Comparison of ENCODE assay signal across 3 worm cellular contexts in the genomic region with DNA sequence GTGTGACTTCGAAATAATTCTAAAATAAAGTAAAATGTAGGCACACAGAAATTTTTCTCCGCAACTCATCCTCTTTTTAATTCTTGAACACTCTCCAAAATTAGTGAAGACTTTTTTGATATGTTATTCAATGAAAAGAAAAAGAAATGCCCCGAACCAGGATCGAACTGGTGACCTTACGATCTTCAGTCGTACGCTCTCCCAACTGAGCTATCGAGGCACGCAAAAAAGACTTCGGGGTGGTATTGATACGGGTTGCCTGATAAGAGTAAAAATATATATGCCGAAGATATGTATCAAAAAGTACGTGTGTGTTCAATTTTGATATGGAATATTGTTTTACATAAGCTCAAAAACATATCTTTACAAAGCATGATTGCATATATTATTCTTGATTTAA.
A peak's percentile ranks its signal among the peaks of the same experiment; 100 is the strongest.
TF ChIP-seq lines count a peak whose summit lies in the region.

No protein-coding gene starts in this region.

TF ChIP-seq in whole organism, L1 larva, 84 proteins besides CTCF, POLR2A, EP300 and RAD21 (continued from another document):
- peak in 1 of 2 experiments; percentile 25 for TF ChIP-seq lin-35 (GFP tag; optimal IDR thresholded peaks at IDR 0.05; lab: Kevin White, UChicago)
- TF ChIP-seq ceh-90 (tag; optimal IDR thresholded peaks at IDR 0.05; lab: Kevin White, UChicago), result no peak
- no peak for TF ChIP-seq lin-14 (GFP tag; optimal IDR thresholded peaks at IDR 0.05; lab: Kevin White, UChicago)
- TF ChIP-seq snu-23 (GFP tag; optimal IDR thresholded peaks at IDR 0.05; lab: Kevin White, UChicago), result peak; percentile 15
- TF ChIP-seq skn-1 (tag; optimal IDR thresholded peaks at IDR 0.05; lab: Kevin White, UChicago), result no peak
- no peak for TF ChIP-seq ets-5 (GFP tag; IDR thresholded peaks at IDR 0.05; lab: Robert Waterston, UW)
- no peak for TF ChIP-seq nhr-19 (GFP tag; conservative IDR thresholded peaks at IDR 0.05; lab: Robert Waterston, UW)
- no peak for TF ChIP-seq elt-2 (tag; optimal IDR thresholded peaks at IDR 0.05; lab: Kevin White, UChicago)
- TF ChIP-seq zag-1 (tag; optimal IDR thresholded peaks at IDR 0.05; lab: Kevin White, UChicago), result no peak
- no peak for TF ChIP-seq efl-3 (GFP tag; optimal IDR thresholded peaks at IDR 0.05; lab: Kevin White, UChicago)
- no peak for TF ChIP-seq nhr-71 (tag; optimal IDR thresholded peaks at IDR 0.05; lab: Kevin White, UChicago)
- no peak for TF ChIP-seq lsy-2 (tag; optimal IDR thresholded peaks at IDR 0.05; lab: Kevin White, UChicago)
- no peak for TF ChIP-seq fkh-8 (tag; optimal IDR thresholded peaks at IDR 0.05; lab: Kevin White, UChicago)
- no peak for TF ChIP-seq lin-13 (GFP tag; optimal IDR thresholded peaks at IDR 0.05; lab: Kevin White, UChicago)
- no peak for TF ChIP-seq nhr-85 (tag; lab: Kevin White, UChicago)
- peak; percentile 32 for TF ChIP-seq nhr-90 (tag; optimal IDR thresholded peaks at IDR 0.05; lab: Kevin White, UChicago; ENCODE audit: poor library complexity)
- no peak for TF ChIP-seq sptf-1 (tag; optimal IDR thresholded peaks at IDR 0.05; lab: Kevin White, UChicago)
- no peak for TF ChIP-seq nhr-11 (tag; optimal IDR thresholded peaks at IDR 0.05; lab: Kevin White, UChicago)
- TF ChIP-seq fkh-10 (GFP tag; optimal IDR thresholded peaks at IDR 0.05; lab: Kevin White, UChicago), result no peak
- TF ChIP-seq blmp-1 (tag; optimal IDR thresholded peaks at IDR 0.05; lab: Kevin White, UChicago), result no peak

TF ChIP-seq in whole organism, L4 larva, 104 proteins besides CTCF, POLR2A, EP300 and RAD21 (continued from another document):
- TF ChIP-seq snpc-1.2 (GFP tag; IDR thresholded peaks at IDR 0.05; lab: Robert Waterston, UW), result 0 out of 2 replicates have a peak, but pooled peaks have one; percentile 41
- 0 out of 2 replicates have a peak, but pooled peaks have one; percentile 9 for TF ChIP-seq madf-9 (GFP tag; conservative IDR thresholded peaks at IDR 0.05; lab: Robert Waterston, UW)
- no peak for TF ChIP-seq mxl-3 (GFP tag; optimal IDR thresholded peaks at IDR 0.05; lab: Kevin White, UChicago)
- TF ChIP-seq dpl-1 (GFP tag; optimal IDR thresholded peaks at IDR 0.05; lab: Kevin White, UChicago), result no peak
- peak; percentile 57; the same call in 1 of the 2 replicates for TF ChIP-seq pha-4 (GFP tag; IDR thresholded peaks at IDR 0.05; lab: Robert Waterston, UW)
- no peak for TF ChIP-seq pha-4 (tag; optimal IDR thresholded peaks at IDR 0.05; lab: Kevin White, UChicago)
- TF ChIP-seq madf-5 (GFP tag; IDR thresholded peaks at IDR 0.05; lab: Robert Waterston, UW), result 0 out of 4 replicates have a peak, but pooled peaks of 1 of the 2 experiments have one; percentile 73
- TF ChIP-seq aha-1 (tag; lab: Kevin White, UChicago), result peak; percentile 81
- no peak for TF ChIP-seq Y75B8A.6 (GFP tag; IDR thresholded peaks at IDR 0.05; lab: Robert Waterston, UW)
- TF ChIP-seq T20F7.1 (GFP tag; optimal IDR thresholded peaks at IDR 0.05; lab: Kevin White, UChicago), result peak; percentile 37
- no peak for TF ChIP-seq R02D3.7 (tag; optimal IDR thresholded peaks at IDR 0.05; lab: Kevin White, UChicago)
- TF ChIP-seq D1046.2 (GFP tag; IDR thresholded peaks at IDR 0.05; lab: Robert Waterston, UW), result peak; percentile 74; the same call in 1 of the 2 replicates

TF ChIP-seq in whole organism, young adult, 124 proteins besides CTCF, POLR2A, EP300 and RAD21 (continued from another document):
- TF ChIP-seq Y95B8A.8 (GFP tag; IDR thresholded peaks at IDR 0.05; lab: Robert Waterston, UW), result no peak
- TF ChIP-seq F33H1.4 (GFP tag; IDR thresholded peaks at IDR 0.05; lab: Robert Waterston, UW), result no peak
- TF ChIP-seq let-607 (tag; optimal IDR thresholded peaks at IDR 0.05; lab: Kevin White, UChicago), result no peak
- TF ChIP-seq madf-3 (GFP tag; IDR thresholded peaks at IDR 0.05; lab: Robert Waterston, UW), result no peak
- no peak for TF ChIP-seq mxl-1 (tag; optimal IDR thresholded peaks at IDR 0.05; lab: Kevin White, UChicago)
- no peak for TF ChIP-seq madf-8 (GFP tag; conservative IDR thresholded peaks at IDR 0.05; lab: Robert Waterston, UW)
- TF ChIP-seq mes-4 (tag; optimal IDR thresholded peaks at IDR 0.05; lab: Kevin White, UChicago), result peak; percentile 6
- peak; percentile 30; the same call in 1 of the 2 replicates for TF ChIP-seq rcor-1 (GFP tag; IDR thresholded peaks at IDR 0.05; lab: Robert Waterston, UW)
- TF ChIP-seq gei-17 (GFP tag; optimal IDR thresholded peaks at IDR 0.05; lab: Kevin White, UChicago), result no peak
- TF ChIP-seq F57A8.1 (GFP tag; optimal IDR thresholded peaks at IDR 0.05; lab: Kevin White, UChicago), result no peak
- TF ChIP-seq ztf-18 (tag; optimal IDR thresholded peaks at IDR 0.05; lab: Kevin White, UChicago), result peak; percentile 45
- TF ChIP-seq ceh-91 (GFP tag; IDR thresholded peaks at IDR 0.05; lab: Robert Waterston, UW), result no peak
- TF ChIP-seq fkh-3 (tag; optimal IDR thresholded peaks at IDR 0.05; lab: Kevin White, UChicago), result no peak
- no peak for TF ChIP-seq attf-5 (GFP tag; optimal IDR thresholded peaks at IDR 0.05; lab: Kevin White, UChicago)
- no peak for TF ChIP-seq F37B4.10 (GFP tag; IDR thresholded peaks at IDR 0.05; lab: Robert Waterston, UW)
- TF ChIP-seq snpc-4 (GFP tag; optimal IDR thresholded peaks at IDR 0.05; lab: Kevin White, UChicago), result peak; percentile 69
- peak in 2 of 4 experiments; percentile 32 to 70 for TF ChIP-seq snpc-4 (tag; optimal IDR thresholded peaks at IDR 0.05; lab: Kevin White, UChicago)
- TF ChIP-seq sdz-38 (tag; optimal IDR thresholded peaks at IDR 0.05; lab: Kevin White, UChicago), result no peak
- peak; percentile 48 for TF ChIP-seq ZK185.1 (tag; optimal IDR thresholded peaks at IDR 0.05; lab: Kevin White, UChicago; ENCODE audit: poor library complexity, severe bottlenecking)
- peak; percentile 76 for TF ChIP-seq lin-26 (GFP tag; IDR thresholded peaks at IDR 0.05; lab: Robert Waterston, UW)
- TF ChIP-seq ztf-28 (GFP tag; IDR thresholded peaks at IDR 0.05; lab: Robert Waterston, UW), result no peak
- no peak for TF ChIP-seq ceh-100 (GFP tag; IDR thresholded peaks at IDR 0.05; lab: Robert Waterston, UW)
- no peak for TF ChIP-seq F22D6.2 (tag; optimal IDR thresholded peaks at IDR 0.05; lab: Kevin White, UChicago)
- no peak for TF ChIP-seq cebp-2 (GFP tag; IDR thresholded peaks at IDR 0.05; lab: Robert Waterston, UW)
- TF ChIP-seq T07F8.4 (tag; optimal IDR thresholded peaks at IDR 0.05; lab: Kevin White, UChicago), result no peak
- TF ChIP-seq ets-4 (GFP tag; optimal IDR thresholded peaks at IDR 0.05; lab: Kevin White, UChicago), result no peak
- TF ChIP-seq hlh-26 (GFP tag; conservative IDR thresholded peaks at IDR 0.05; lab: Robert Waterston, UW), result no peak
- TF ChIP-seq Y53F4B.3 (GFP tag; IDR thresholded peaks at IDR 0.05; lab: Robert Waterston, UW), result no peak
- no peak for TF ChIP-seq ceh-27 (GFP tag; optimal IDR thresholded peaks at IDR 0.05; lab: Kevin White, UChicago)
- no peak for TF ChIP-seq mel-28 (tag; optimal IDR thresholded peaks at IDR 0.05; lab: Kevin White, UChicago; ENCODE audit: borderline replicate concordance)
- TF ChIP-seq aptf-2 (GFP tag; conservative IDR thresholded peaks at IDR 0.05; lab: Robert Waterston, UW), result no peak
- no peak for TF ChIP-seq nfya-1 (tag; optimal IDR thresholded peaks at IDR 0.05; lab: Kevin White, UChicago; ENCODE audit: borderline replicate concordance, insufficient read depth)
- TF ChIP-seq nfyb-1 (GFP tag; IDR thresholded peaks at IDR 0.05; lab: Robert Waterston, UW), result no peak
- TF ChIP-seq attf-3 (GFP tag; conservative IDR thresholded peaks at IDR 0.05; lab: Robert Waterston, UW), result no peak
- TF ChIP-seq zim-3 (tag; optimal IDR thresholded peaks at IDR 0.05; lab: Kevin White, UChicago), result no peak
- no peak for TF ChIP-seq lin-35 (GFP tag; optimal IDR thresholded peaks at IDR 0.05; lab: Kevin White, UChicago)
- TF ChIP-seq F57C9.4 (tag; optimal IDR thresholded peaks at IDR 0.05; lab: Kevin White, UChicago), result no peak
- 0 out of 2 replicates have a peak, but pooled peaks have one; percentile 38 for TF ChIP-seq ztf-25 (GFP tag; IDR thresholded peaks at IDR 0.05; lab: Robert Waterston, UW)
- TF ChIP-seq tlf-1 (GFP tag; optimal IDR thresholded peaks at IDR 0.05; lab: Kevin White, UChicago), result no peak
- peak; percentile 75 for TF ChIP-seq him-1 (tag; optimal IDR thresholded peaks at IDR 0.05; lab: Kevin White, UChicago)
- no peak for TF ChIP-seq lag-1 (GFP tag; IDR thresholded peaks at IDR 0.05; lab: Robert Waterston, UW)
- peak; percentile 67 for TF ChIP-seq die-1 (tag; optimal IDR thresholded peaks at IDR 0.05; lab: Kevin White, UChicago)
- no peak for TF ChIP-seq atf-7 (tag; optimal IDR thresholded peaks at IDR 0.05; lab: Kevin White, UChicago)
- no peak for TF ChIP-seq C17E4.6 (GFP tag; IDR thresholded peaks at IDR 0.05; lab: Robert Waterston, UW)
- TF ChIP-seq ztf-26 (tag; optimal IDR thresholded peaks at IDR 0.05; lab: Kevin White, UChicago), result no peak
- peak; percentile 85 for TF ChIP-seq snpc-3.4 (tag; optimal IDR thresholded peaks at IDR 0.05; lab: Kevin White, UChicago)
- TF ChIP-seq F49E8.2 (tag; optimal IDR thresholded peaks at IDR 0.05; lab: Kevin White, UChicago; ENCODE audit: insufficient read depth), result no peak
- TF ChIP-seq pbrm-1 (GFP tag; IDR thresholded peaks at IDR 0.05; lab: Robert Waterston, UW), result no peak
- TF ChIP-seq ccch-3 (GFP tag; optimal IDR thresholded peaks at IDR 0.05; lab: Kevin White, UChicago), result no peak
- no peak for TF ChIP-seq B0035.1 (tag; optimal IDR thresholded peaks at IDR 0.05; lab: Kevin White, UChicago)
- TF ChIP-seq snpc-1.1 (tag; optimal IDR thresholded peaks at IDR 0.05; lab: Kevin White, UChicago; ENCODE audit: insufficient read depth), result peak; percentile 33
- no peak for TF ChIP-seq let-526 (GFP tag; IDR thresholded peaks at IDR 0.05; lab: Robert Waterston, UW)
- TF ChIP-seq bed-1 (GFP tag; IDR thresholded peaks at IDR 0.05; lab: Robert Waterston, UW), result no peak
- TF ChIP-seq F23B12.7 (tag; optimal IDR thresholded peaks at IDR 0.05; lab: Kevin White, UChicago; ENCODE audit: insufficient read depth), result peak; percentile 38
- no peak for TF ChIP-seq egl-44 (GFP tag; IDR thresholded peaks at IDR 0.05; lab: Robert Waterston, UW)
- no peak for TF ChIP-seq mcd-1 (GFP tag; IDR thresholded peaks at IDR 0.05; lab: Robert Waterston, UW)
- no peak for TF ChIP-seq egl-18 (GFP tag; IDR thresholded peaks at IDR 0.05; lab: Robert Waterston, UW)
- TF ChIP-seq B0261.1 (tag; optimal IDR thresholded peaks at IDR 0.05; lab: Kevin White, UChicago), result peak; percentile 74
- TF ChIP-seq hlh-12 (tag; optimal IDR thresholded peaks at IDR 0.05; lab: Kevin White, UChicago), result no peak
- no peak for TF ChIP-seq F39B2.1 (GFP tag; IDR thresholded peaks at IDR 0.05; lab: Robert Waterston, UW)
- no peak for TF ChIP-seq K12H6.12 (tag; optimal IDR thresholded peaks at IDR 0.05; lab: Kevin White, UChicago)
- no peak for TF ChIP-seq snpc-1.3 (tag; optimal IDR thresholded peaks at IDR 0.05; lab: Kevin White, UChicago; ENCODE audit: insufficient read depth)
- TF ChIP-seq bed-2 (GFP tag; IDR thresholded peaks at IDR 0.05; lab: Robert Waterston, UW), result no peak
- TF ChIP-seq Y67H2A.10 (GFP tag; conservative IDR thresholded peaks at IDR 0.05; lab: Robert Waterston, UW), result no peak
- TF ChIP-seq efl-1 (GFP tag; optimal IDR thresholded peaks at IDR 0.05; lab: Kevin White, UChicago), result no peak
- TF ChIP-seq F55B11.4 (tag; optimal IDR thresholded peaks at IDR 0.05; lab: Kevin White, UChicago; ENCODE audit: borderline replicate concordance, insufficient read depth), result no peak
- no peak for TF ChIP-seq madf-6 (GFP tag; IDR thresholded peaks at IDR 0.05; lab: Robert Waterston, UW)
- no peak for TF ChIP-seq unc-62 (GFP tag; optimal IDR thresholded peaks at IDR 0.05; lab: Kevin White, UChicago)
- TF ChIP-seq nhr-179 (tag; optimal IDR thresholded peaks at IDR 0.05; lab: Kevin White, UChicago), result no peak
- no peak for TF ChIP-seq K11D2.4 (GFP tag; IDR thresholded peaks at IDR 0.05; lab: Robert Waterston, UW)
- no peak for TF ChIP-seq T26A5.8 (tag; optimal IDR thresholded peaks at IDR 0.05; lab: Kevin White, UChicago)
- no peak for TF ChIP-seq egrh-3 (GFP tag; IDR thresholded peaks at IDR 0.05; lab: Robert Waterston, UW)
- peak; percentile 5 for TF ChIP-seq dpl-1 (GFP tag; optimal IDR thresholded peaks at IDR 0.05; lab: Kevin White, UChicago)
- no peak for TF ChIP-seq ceh-40 (GFP tag; IDR thresholded peaks at IDR 0.05; lab: Robert Waterston, UW)
- no peak; the same call in 1 of the 2 replicates for TF ChIP-seq dox-1 (GFP tag; IDR thresholded peaks at IDR 0.05; lab: Robert Waterston, UW)
- TF ChIP-seq Y56A3A.18 (GFP tag; IDR thresholded peaks at IDR 0.05; lab: Robert Waterston, UW), result peak; percentile 73
- TF ChIP-seq Y53G8AR.9 (GFP tag; conservative IDR thresholded peaks at IDR 0.05; lab: Robert Waterston, UW), result no peak
- TF ChIP-seq attf-6 (GFP tag; IDR thresholded peaks at IDR 0.05; lab: Robert Waterston, UW), result no peak
- TF ChIP-seq hsf-1 (GFP tag; IDR thresholded peaks at IDR 0.05; lab: Robert Waterston, UW), result peak; percentile 43; the same call in 1 of the 2 replicates
- no peak for TF ChIP-seq aptf-3 (GFP tag; IDR thresholded peaks at IDR 0.05; lab: Robert Waterston, UW)
- no peak for TF ChIP-seq dpff-1 (tag; optimal IDR thresholded peaks at IDR 0.05; lab: Kevin White, UChicago)
- TF ChIP-seq D2030.7 (GFP tag; IDR thresholded peaks at IDR 0.05; lab: Robert Waterston, UW), result peak; percentile 71
- no peak for TF ChIP-seq hrde-1 (tag; optimal IDR thresholded peaks at IDR 0.05; lab: Kevin White, UChicago; ENCODE audit: borderline replicate concordance)
- TF ChIP-seq ztf-3 (GFP tag; optimal IDR thresholded peaks at IDR 0.05; lab: Kevin White, UChicago), result no peak
- TF ChIP-seq lin-40 (tag; optimal IDR thresholded peaks at IDR 0.05; lab: Kevin White, UChicago), result no peak
- TF ChIP-seq hmg-1.2 (GFP tag; IDR thresholded peaks at IDR 0.05; lab: Robert Waterston, UW), result peak; percentile 55
- no peak for TF ChIP-seq cebp-1 (GFP tag; IDR thresholded peaks at IDR 0.05; lab: Robert Waterston, UW)
- TF ChIP-seq cebp-1 (tag; optimal IDR thresholded peaks at IDR 0.05; lab: Kevin White, UChicago), result no peak
- no peak for TF ChIP-seq pha-4 (tag; optimal IDR thresholded peaks at IDR 0.05; lab: Kevin White, UChicago)
- no peak for TF ChIP-seq F52B5.7 (tag; optimal IDR thresholded peaks at IDR 0.05; lab: Kevin White, UChicago)
- TF ChIP-seq nhr-90 (tag; optimal IDR thresholded peaks at IDR 0.05; lab: Kevin White, UChicago), result peak; percentile 42
- TF ChIP-seq tbx-9 (tag; optimal IDR thresholded peaks at IDR 0.05; lab: Kevin White, UChicago; ENCODE audit: borderline replicate concordance), result no peak
- no peak for TF ChIP-seq B0336.3 (GFP tag; IDR thresholded peaks at IDR 0.05; lab: Robert Waterston, UW)
- no peak for TF ChIP-seq Y79H2A.3 (GFP tag; conservative IDR thresholded peaks at IDR 0.05; lab: Robert Waterston, UW)
